Worm (Caenorhabditis elegans): ENCODE measurements around the gene rif-1.2.

DNA sequence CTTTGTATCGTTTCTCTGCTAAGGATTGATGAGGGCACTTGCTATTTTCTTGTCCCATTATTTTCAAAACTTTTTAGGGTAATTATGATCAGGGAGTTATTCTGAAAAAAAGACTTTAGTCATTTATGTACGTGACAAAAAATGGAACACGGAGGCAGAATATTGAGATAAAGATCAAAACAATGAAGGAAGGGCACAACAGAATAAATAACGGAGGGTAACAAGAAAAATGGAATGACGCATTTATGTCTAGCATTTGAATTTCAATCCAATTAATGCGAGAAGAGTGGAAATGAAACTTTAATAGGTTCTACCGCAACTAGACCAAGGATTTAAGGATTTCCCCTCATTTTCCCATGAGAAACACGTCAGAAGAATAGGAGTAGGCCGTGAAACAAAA, 7.1 kb upstream of the rif-1.2 start, which contains the start of gene glb-13:
- TF ChIP-seq him-1 (tag; optimal IDR thresholded peaks at IDR 0.05) (no peak), W03F9.2 (tag; optimal IDR thresholded peaks at IDR 0.05) (no peak), dao-5 (tag; optimal IDR thresholded peaks at IDR 0.05) (no peak)

All from whole organism, L4/young adult.